Worm (Caenorhabditis elegans) whole organism, young adult: ENCODE data around the gene F21H7.2.

ENCODE experiments used
- C06A6.2 ChIP-seq: fragments of 200-800 bp; sonication (Bioruptor generic); conservative IDR thresholded peaks from 2 replicates; pipeline ENCODE4 v1.3.6; 2022; ENCODE audit warnings: missing genetic modification characterization, missing compliant biosample characterization
- C17E4.6 ChIP-seq: fragments of 200-800 bp; sonication (Bioruptor generic); IDR thresholded peaks from 2 replicates; pipeline ENCODE4 v1.3.6; 2022; ENCODE audit warnings: missing genetic modification reagents, missing genetic modification characterization, missing compliant biosample characterization
- D2030.7 ChIP-seq: fragments of 200-800 bp; sonication (Bioruptor generic); IDR thresholded peaks from 2 replicates; pipeline ENCODE4 v1.3.6; 2022; ENCODE audit warnings: missing genetic modification reagents, missing genetic modification characterization, missing compliant biosample characterization
- F10E7.11 ChIP-seq: sonication (generic microtip); optimal IDR thresholded peaks from 2 replicates; lab custom pipeline; 2017; ENCODE audit warnings: mild to moderate bottlenecking, missing genetic modification characterization, moderate library complexity, missing compliant biosample characterization
- F37B4.10 ChIP-seq: fragments of 200-800 bp; sonication (Bioruptor generic); IDR thresholded peaks from 2 replicates; pipeline ENCODE4 v1.3.6; 2022; ENCODE audit warnings: missing genetic modification characterization, missing compliant biosample characterization
- F57C9.4 ChIP-seq: sonication (generic microtip); optimal IDR thresholded peaks from 2 replicates; lab custom pipeline; 2017; ENCODE audit warnings: mild to moderate bottlenecking, missing genetic modification characterization, missing compliant biosample characterization
- Y53F4B.3 ChIP-seq: fragments of 200-800 bp; sonication (Bioruptor generic); IDR thresholded peaks from 2 replicates; pipeline ENCODE4 v1.3.6; 2022; ENCODE audit warnings: missing genetic modification reagents, missing genetic modification characterization, missing compliant biosample characterization
- Y53G8AR.9 ChIP-seq: fragments of 200-800 bp; sonication (Bioruptor generic); conservative IDR thresholded peaks from 2 replicates; pipeline ENCODE4 v1.3.6; 2022; ENCODE audit warnings: missing genetic modification reagents, missing genetic modification characterization, missing compliant biosample characterization
- Y79H2A.3 ChIP-seq: fragments of 200-800 bp; sonication (Bioruptor generic); conservative IDR thresholded peaks from 2 replicates; pipeline ENCODE4 v1.3.6; 2022; ENCODE audit warnings: missing genetic modification reagents, missing genetic modification characterization, missing compliant biosample characterization
- Y95B8A.8 ChIP-seq: fragments of 200-800 bp; sonication (Bioruptor generic); IDR thresholded peaks from 2 replicates; pipeline ENCODE4 v1.3.6; 2022; ENCODE audit warnings: missing genetic modification reagents, missing genetic modification characterization, missing compliant biosample characterization
- ZK185.1 ChIP-seq: sonication (generic microtip); optimal IDR thresholded peaks from 2 replicates; lab custom pipeline; 2016; ENCODE audit warnings: mild to moderate bottlenecking, missing genetic modification characterization, missing compliant biosample characterization; ENCODE audit not compliant: poor library complexity, severe bottlenecking
- aptf-3 ChIP-seq: fragments of 200-800 bp; sonication (Bioruptor generic); IDR thresholded peaks from 2 replicates; pipeline ENCODE4 v1.3.6; 2022; ENCODE audit warnings: missing genetic modification characterization, missing compliant biosample characterization
- atf-7 ChIP-seq: sonication (generic microtip); optimal IDR thresholded peaks from 2 replicates; lab custom pipeline; 2017; ENCODE audit warnings: mild to moderate bottlenecking, missing genetic modification characterization, missing compliant biosample characterization
- bed-1 ChIP-seq: fragments of 200-800 bp; sonication (Bioruptor generic); IDR thresholded peaks from 2 replicates; pipeline ENCODE4 v1.3.6; 2022; ENCODE audit warnings: missing genetic modification reagents, missing genetic modification characterization, missing compliant biosample characterization
- ceh-91 ChIP-seq: fragments of 200-800 bp; sonication (Bioruptor generic); IDR thresholded peaks from 2 replicates; pipeline ENCODE4 v1.3.6; 2022; ENCODE audit warnings: missing genetic modification reagents, missing genetic modification characterization, missing compliant biosample characterization
- ekl-4 ChIP-seq: fragments of 200-800 bp; sonication (Bioruptor generic); IDR thresholded peaks from 2 replicates; pipeline ENCODE4 v1.3.6; 2022; ENCODE audit warnings: missing genetic modification reagents, missing genetic modification characterization, missing compliant biosample characterization
- ets-4 ChIP-seq: fragments of 200-800 bp; sonication (Bioruptor generic); optimal IDR thresholded peaks from 2 replicates; lab custom pipeline; 2018; ENCODE audit warnings: mild to moderate bottlenecking, missing genetic modification characterization, missing compliant biosample characterization
- fkh-3 ChIP-seq: sonication (generic microtip); optimal IDR thresholded peaks from 2 replicates; lab custom pipeline; 2016; ENCODE audit warnings: mild to moderate bottlenecking, missing genetic modification characterization, missing compliant biosample characterization
- gei-17 ChIP-seq: fragments of 200-800 bp; sonication (Bioruptor generic); optimal IDR thresholded peaks from 2 replicates; lab custom pipeline; 2018; ENCODE audit warnings: mild to moderate bottlenecking, missing genetic modification characterization, missing compliant biosample characterization
- hlh-12 ChIP-seq: sonication (generic microtip); optimal IDR thresholded peaks from 2 replicates; lab custom pipeline; 2016; ENCODE audit warnings: missing genetic modification characterization, missing compliant biosample characterization
- hrde-1 ChIP-seq: sonication (generic microtip); optimal IDR thresholded peaks from 2 replicates; lab custom pipeline; 2016; ENCODE audit warnings: missing genetic modification characterization, mild to moderate bottlenecking, missing compliant biosample characterization, moderate library complexity, missing genotype, missing genetic modification reagents, borderline replicate concordance
- lag-1 ChIP-seq: fragments of 200-800 bp; sonication (Bioruptor generic); IDR thresholded peaks from 2 replicates; pipeline ENCODE4 v1.3.6; 2022; ENCODE audit warnings: missing genetic modification reagents, missing genetic modification characterization, missing compliant biosample characterization
- lin-26 ChIP-seq: fragments of 200-800 bp; sonication (Bioruptor generic); IDR thresholded peaks from 2 replicates; pipeline ENCODE4 v1.3.6; 2022; ENCODE audit warnings: missing genetic modification reagents, missing genetic modification characterization, missing compliant biosample characterization
- lin-40 ChIP-seq: sonication (generic microtip); optimal IDR thresholded peaks from 2 replicates; lab custom pipeline; 2016; ENCODE audit warnings: missing genetic modification characterization, mild to moderate bottlenecking, missing compliant biosample characterization, missing genotype, missing genetic modification reagents
- lir-1 ChIP-seq: fragments of 200-800 bp; sonication (Bioruptor generic); conservative IDR thresholded peaks from 2 replicates; pipeline ENCODE4 v1.3.6; 2022; ENCODE audit warnings: missing genetic modification reagents, missing genetic modification characterization, missing compliant biosample characterization
- madf-6 ChIP-seq: fragments of 200-800 bp; sonication (Bioruptor generic); IDR thresholded peaks from 2 replicates; pipeline ENCODE4 v1.3.6; 2022; ENCODE audit warnings: missing genetic modification reagents, missing genetic modification characterization, missing compliant biosample characterization
- mel-28 ChIP-seq: sonication (generic microtip); optimal IDR thresholded peaks from 2 replicates; lab custom pipeline; 2016; ENCODE audit warnings: borderline replicate concordance, mild to moderate bottlenecking, missing genetic modification characterization, missing compliant biosample characterization
- nhr-179 ChIP-seq: sonication (generic microtip); optimal IDR thresholded peaks from 2 replicates; lab custom pipeline; 2016; ENCODE audit warnings: mild to moderate bottlenecking, missing genetic modification characterization, missing compliant biosample characterization
- nhr-80 ChIP-seq: sonication (generic microtip); optimal IDR thresholded peaks from 2 replicates; lab custom pipeline; 2016; ENCODE audit warnings: missing genetic modification characterization, missing compliant biosample characterization
- sdz-38 ChIP-seq: sonication (generic microtip); optimal IDR thresholded peaks from 2 replicates; lab custom pipeline; 2016; ENCODE audit warnings: missing genotype, missing genetic modification characterization, missing compliant biosample characterization
- snpc-4 ChIP-seq, 5 experiments: fragments of 150-350 bp in 1 of 5; sonication (generic microtip) in 4 of 5; optimal IDR thresholded peaks; 2 replicates each; lab custom pipeline; 2014 to 2018; ENCODE audit warnings: missing genetic modification characterization in 5 of 5, missing biosample characterization in 3 of 5, antibody characterized with exemption in 2 of 5, mild to moderate bottlenecking in 2 of 5, missing compliant biosample characterization in 2 of 5, missing genotype in 2 of 5, moderate library complexity in 2 of 5, missing genetic modification reagents in 1 of 5
- tlf-1 ChIP-seq: fragments of 200-800 bp; sonication (Bioruptor generic); optimal IDR thresholded peaks from 2 replicates; lab custom pipeline; 2018; ENCODE audit warnings: mild to moderate bottlenecking, missing genetic modification characterization, missing compliant biosample characterization
- unc-62 ChIP-seq: fragments of 150-350 bp; optimal IDR thresholded peaks from 2 replicates; lab custom pipeline; 2014; ENCODE audit warnings: missing biosample characterization, missing genetic modification reagents, missing genetic modification characterization
- xnd-1 ChIP-seq: sonication (generic microtip); optimal IDR thresholded peaks from 2 replicates; lab custom pipeline; 2016; ENCODE audit warnings: missing genotype, missing genetic modification reagents, missing genetic modification characterization, missing compliant biosample characterization
- zfh-2 ChIP-seq: fragments of 200-800 bp; sonication (Bioruptor generic); conservative IDR thresholded peaks from 2 replicates; pipeline ENCODE4 v1.3.6; 2022; ENCODE audit warnings: missing genetic modification reagents, missing genetic modification characterization, missing compliant biosample characterization
- ztf-18 ChIP-seq: sonication (generic microtip); optimal IDR thresholded peaks from 2 replicates; lab custom pipeline; 2016; ENCODE audit warnings: missing genotype, mild to moderate bottlenecking, missing genetic modification characterization, missing compliant biosample characterization
- ztf-3 ChIP-seq: fragments of 200-800 bp; sonication (Bioruptor generic); optimal IDR thresholded peaks from 2 replicates; lab custom pipeline; 2018; ENCODE audit warnings: mild to moderate bottlenecking, missing genetic modification characterization, missing compliant biosample characterization

F21H7.2 gene

ce11 chrV:16229896-16230295 lies at the start of gene F21H7.2, which contains the start of gene F21H7.12:
F21H7.2 (minus strand) TSS chrV:16229996.
F21H7.12 (plus strand) TSS chrV:16230165.
- TF ChIP-seq ZK185.1 (tag; lab: Kevin White, UChicago) (no peak), nhr-179 (tag; lab: Kevin White, UChicago) (no peak), ztf-3 (GFP tag; lab: Kevin White, UChicago) (no peak), lin-26 (GFP tag; lab: Robert Waterston, UW) (no peak), Y53G8AR.9 (GFP tag; lab: Robert Waterston, UW) (no peak), lin-40 (no peak), tlf-1 (no peak), hrde-1 (tag; lab: Kevin White, UChicago) (no peak), F37B4.10 (GFP tag; lab: Robert Waterston, UW) (no peak), F57C9.4 (tag; lab: Kevin White, UChicago) (no peak), bed-1 (GFP tag; lab: Robert Waterston, UW) (no peak), ceh-91 (GFP tag; lab: Robert Waterston, UW) (no peak), F10E7.11 (tag; lab: Kevin White, UChicago) (no peak), C17E4.6 (GFP tag; lab: Robert Waterston, UW) (no peak), snpc-4 (GFP tag; optimal IDR thresholded peaks at IDR 0.05; lab: Kevin White, UChicago) (no peak), snpc-4 (tag; optimal IDR thresholded peaks at IDR 0.05; lab: Kevin White, UChicago) (no peak), hlh-12 (no peak), Y79H2A.3 (no peak)

- TF ChIP-seq C06A6.2 (GFP tag; lab: Robert Waterston, UW): no peak
- no peak for TF ChIP-seq D2030.7 (GFP tag; lab: Robert Waterston, UW)
- no peak for TF ChIP-seq gei-17 (GFP tag; lab: Kevin White, UChicago)
- peak; percentile 23 for TF ChIP-seq unc-62 (GFP tag; lab: Kevin White, UChicago)
- TF ChIP-seq ekl-4 (GFP tag; lab: Robert Waterston, UW): no peak
- TF ChIP-seq Y95B8A.8 (GFP tag; lab: Robert Waterston, UW): no peak
- no peak for TF ChIP-seq snpc-4 (GFP tag; optimal IDR thresholded peaks at IDR 0.05; lab: Kevin White, UChicago)
- TF ChIP-seq snpc-4 (tag; optimal IDR thresholded peaks at IDR 0.05; lab: Kevin White, UChicago): peak in 1 of 4 experiments; percentile 17
- TF ChIP-seq madf-6 (GFP tag; lab: Robert Waterston, UW): no peak
- TF ChIP-seq zfh-2 (GFP tag; lab: Robert Waterston, UW): no peak
- peak; percentile 80 for TF ChIP-seq nhr-80 (tag; lab: Kevin White, UChicago)
- TF ChIP-seq atf-7 (tag; lab: Kevin White, UChicago): no peak
- no peak for TF ChIP-seq F57C9.4 (tag; lab: Kevin White, UChicago)
- no peak for TF ChIP-seq ets-4 (GFP tag; lab: Kevin White, UChicago)
- TF ChIP-seq Y53F4B.3 (GFP tag; lab: Robert Waterston, UW): no peak
- no peak for TF ChIP-seq lir-1 (GFP tag; lab: Robert Waterston, UW)
Measured at ce11 chrV:16277918-16278317, 48.1 kb upstream of the F21H7.2 start, which contains the start of gene cyp-37B1. cyp-37B1 (plus strand) TSS chrV:16278116.

- TF ChIP-seq mel-28 (tag; lab: Kevin White, UChicago) (no peak), ztf-18 (tag; lab: Kevin White, UChicago) (no peak), aptf-3 (no peak), bed-1 (GFP tag; lab: Robert Waterston, UW) (no peak), fkh-3 (tag; lab: Kevin White, UChicago) (no peak), sdz-38 (tag; lab: Kevin White, UChicago) (no peak), lag-1 (GFP tag; lab: Robert Waterston, UW) (no peak), xnd-1 (no peak)
- TF ChIP-seq, all 124 proteins: peak for 0
Measured at ce11 chrV:16275347-16275746, 45.6 kb upstream of the F21H7.2 start, which contains the start of gene pacl-1. pacl-1 (minus strand) TSS chrV:16275447.
